Worm (Caenorhabditis elegans): ENCODE data around the gene Y116A8C.49.

DNA sequence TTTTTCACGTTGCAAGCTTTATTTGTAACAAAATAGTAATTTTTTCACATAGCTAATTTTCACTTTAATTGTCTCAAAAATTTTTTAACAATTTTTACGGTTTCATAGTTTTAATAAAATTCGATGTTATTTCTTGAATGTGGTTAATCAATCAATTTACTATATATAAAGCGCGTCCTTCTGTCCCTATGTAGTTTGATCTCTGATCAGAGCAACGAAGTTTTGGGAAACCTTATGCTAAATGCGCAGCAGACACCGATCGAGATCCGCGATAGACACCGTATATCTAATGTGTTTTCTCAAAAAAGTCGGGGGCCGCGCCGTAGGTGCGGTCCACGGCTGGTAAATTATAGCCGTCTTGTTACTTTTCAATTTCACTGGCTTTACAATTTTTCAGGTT, 42.4 kb downstream of the Y116A8C.49 start:
- TF ChIP-seq nhr-28 (tag; optimal IDR thresholded peaks at IDR 0.05): no peak
- TF ChIP-seq nhr-2 (tag; optimal IDR thresholded peaks at IDR 0.05): no peak
- no peak for TF ChIP-seq nhr-76 (tag; optimal IDR thresholded peaks at IDR 0.05)
- TF ChIP-seq lin-13 (tag; optimal IDR thresholded peaks at IDR 0.05): no peak
- no peak for TF ChIP-seq pha-4 (tag; optimal IDR thresholded peaks at IDR 0.05)
- TF ChIP-seq ztf-11 (tag; optimal IDR thresholded peaks at IDR 0.05): no peak
- no peak for TF ChIP-seq lsy-2 (tag; optimal IDR thresholded peaks at IDR 0.05)
- no peak for TF ChIP-seq unc-39 (tag; optimal IDR thresholded peaks at IDR 0.05)

Data from whole organism, mixed stage, embryonic.